Fruit fly (Drosophila melanogaster) whole organism, embryonic: ENCODE results near the gene RpS17.

Experiments
- CG1233 ChIP-seq: fragments of 200-800 bp; sonication (Bioruptor generic); optimal IDR thresholded peaks from 4 replicates; lab custom pipeline; 2018; ENCODE audit warnings: missing biosample characterization, mild to moderate bottlenecking, missing genetic modification characterization
- CG4404 ChIP-seq: fragments of 200-800 bp; sonication (Bioruptor generic); IDR thresholded peaks from 2 replicates; pipeline ENCODE4 v1.3.6; 2022; ENCODE audit warnings: missing biosample characterization, missing genetic modification characterization
- CG5180 ChIP-seq: fragments of 200-800 bp; sonication (Bioruptor generic); optimal IDR thresholded peaks from 3 replicates; lab custom pipeline; 2017; ENCODE audit warnings: missing biosample characterization, missing genetic modification characterization, mild to moderate bottlenecking, moderate library complexity, missing genetic modification reagents
- CG9817 ChIP-seq: fragments of 200-800 bp; sonication (Bioruptor generic); optimal IDR thresholded peaks from 2 replicates; lab custom pipeline; 2018; ENCODE audit warnings: missing biosample characterization, mild to moderate bottlenecking, missing genetic modification characterization, moderate library complexity
- maf-S ChIP-seq: fragments of 200-800 bp; sonication (Bioruptor generic); optimal IDR thresholded peaks from 2 replicates; lab custom pipeline; 2016; ENCODE audit warnings: missing biosample characterization, missing genetic modification characterization
- psq ChIP-seq: fragments of 200-800 bp; sonication (Bioruptor generic); optimal IDR thresholded peaks from 2 replicates; lab custom pipeline; 2017; ENCODE audit warnings: missing biosample characterization, missing genetic modification characterization
- twi ChIP-seq: fragments of 200-800 bp; optimal IDR thresholded peaks from 2 replicates; lab custom pipeline; 2019; ENCODE audit warnings: missing biosample characterization, mild to moderate bottlenecking, missing genetic modification characterization, moderate library complexity

- no peak for TF ChIP-seq CG9817 (tag; lab: Kevin White, UChicago)
- no peak for TF ChIP-seq maf-S
- TF ChIP-seq CG1233 (GFP tag; lab: Kevin White, UChicago): no peak
- no peak for TF ChIP-seq CG4404 (GFP tag; lab: Robert Waterston, UW)
- TF ChIP-seq psq: no peak
- TF ChIP-seq CG5180 (GFP tag; lab: Kevin White, UChicago): no peak
- TF ChIP-seq twi (tag; lab: Kevin White, UChicago): no peak
Measured at dm6 chr3L:9423757-9424527, 5.7 kb downstream of the RpS17 start.
